Worm (Caenorhabditis elegans) whole organism, midembryonic: ENCODE measurements around the gene lgc-48.

Source experiments
- T22C8.4 ChIP-seq: fragments of 200-800 bp; sonication (Bioruptor generic); IDR thresholded peaks from 2 replicates; pipeline ENCODE4 v1.3.6; 2022; ENCODE audit warnings: missing genetic modification characterization, missing compliant biosample characterization
- flt-1 ChIP-seq: fragments of 200-800 bp; sonication (Bioruptor generic); IDR thresholded peaks from 2 replicates; pipeline ENCODE4 v1.3.6; 2022; ENCODE audit warnings: missing genetic modification characterization, missing compliant biosample characterization
- tab-1 ChIP-seq: fragments of 200-800 bp; sonication (Bioruptor generic); IDR thresholded peaks from 2 replicates; pipeline ENCODE4 v1.3.6; 2022; ENCODE audit warnings: missing genetic modification characterization, missing compliant biosample characterization
- ztf-29 ChIP-seq: fragments of 200-800 bp; sonication (Bioruptor generic); IDR thresholded peaks from 2 replicates; pipeline ENCODE4 v1.3.6; 2022; ENCODE audit warnings: missing genetic modification reagents, missing genetic modification characterization, missing compliant biosample characterization

ce11 chrV:13358823-13359592, 19.0 kb downstream of the lgc-48 start, which contains the start of gene F32H5.3:
- TF ChIP-seq tab-1 (no peak), T22C8.4 (GFP tag; lab: Robert Waterston, UW) (no peak), flt-1 (no peak), ztf-29 (GFP tag; lab: Robert Waterston, UW) (no peak)
